Fruit fly (Drosophila melanogaster): ENCODE measurements around the gene JhI-21.

The JhI-21 gene

dm6 chr2L:12011682-12012655 lies 43.9 kb downstream of the JhI-21 start (continued):
- TF ChIP-seq Smox (GFP tag; optimal IDR thresholded peaks at IDR 0.05) (peak; percentile 73), CG34406 (GFP tag; optimal IDR thresholded peaks at IDR 0.05) (peak; percentile 29), Hr38 (GFP tag; optimal IDR thresholded peaks at IDR 0.05) (no peak), dsx (GFP tag; optimal IDR thresholded peaks at IDR 0.05; ENCODE audit: poor library complexity, severe bottlenecking) (peak; percentile 92), CG3919 (GFP tag; optimal IDR thresholded peaks at IDR 0.05) (peak; percentile 84), CG8119 (GFP tag; IDR thresholded peaks at IDR 0.05) (no peak), CG6808 (GFP tag; optimal IDR thresholded peaks at IDR 0.05) (peak; percentile 69), Eip78C (GFP tag) (peak; percentile 86), acj6 (GFP tag; optimal IDR thresholded peaks at IDR 0.05) (peak; percentile 22), esn (GFP tag; optimal IDR thresholded peaks at IDR 0.05) (peak; percentile 82), net (GFP tag; optimal IDR thresholded peaks at IDR 0.05) (peak; percentile 89), Blimp-1 (GFP tag; optimal IDR thresholded peaks at IDR 0.05) (peak; percentile 74), Met (GFP tag; optimal IDR thresholded peaks at IDR 0.05) (peak; percentile 85), Sox14 (GFP tag; optimal IDR thresholded peaks at IDR 0.05) (peak; percentile 71), CG11294 (GFP tag; IDR thresholded peaks at IDR 0.05) (no peak)

DNA sequence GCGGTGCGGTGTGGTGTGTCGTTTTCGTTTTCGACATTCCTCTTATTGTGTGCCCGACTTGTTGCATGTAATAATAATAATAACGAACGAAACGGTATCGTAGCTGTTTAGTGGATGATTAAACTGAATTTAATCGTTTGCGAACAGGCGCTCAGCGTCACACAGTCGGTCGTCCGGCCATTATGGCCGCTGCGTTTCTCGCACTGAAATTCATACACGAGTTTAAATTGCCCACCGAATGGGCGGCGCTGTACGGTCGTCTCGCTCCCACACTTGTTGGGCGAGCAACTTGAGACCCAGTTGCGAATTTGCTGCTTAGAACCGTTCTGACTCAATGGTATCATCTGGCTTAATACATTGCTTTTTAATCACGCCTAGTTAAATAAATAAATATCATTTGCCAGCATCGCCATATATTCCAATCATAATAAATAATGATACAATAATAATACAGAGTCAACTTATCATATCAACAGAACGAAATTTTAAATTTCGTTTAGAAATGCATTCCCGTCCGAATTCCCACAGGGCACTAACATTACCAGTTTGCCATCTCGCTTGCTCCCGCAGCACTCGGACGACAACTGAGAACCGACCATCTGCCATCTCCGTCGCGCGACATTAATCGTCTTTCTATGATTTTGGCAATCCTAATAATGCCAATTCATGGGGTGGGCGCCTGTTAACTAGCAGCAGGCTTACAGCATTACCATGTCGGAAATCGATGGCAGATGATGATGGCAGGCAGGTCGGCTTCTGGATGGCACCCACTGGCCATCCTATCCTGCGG lies 44.8 kb downstream of the JhI-21 start:
- TF ChIP-seq Smox (GFP tag; optimal IDR thresholded peaks at IDR 0.05) (peak; percentile 90), dsx (GFP tag; optimal IDR thresholded peaks at IDR 0.05; ENCODE audit: poor library complexity, severe bottlenecking) (no peak), CG9139 (GFP tag; optimal IDR thresholded peaks at IDR 0.05) (peak; percentile 79), CG15336 (GFP tag; IDR thresholded peaks at IDR 0.05) (no peak), CG10669 (GFP tag; optimal IDR thresholded peaks at IDR 0.05) (peak; percentile 93), cyc (GFP tag; optimal IDR thresholded peaks at IDR 0.05) (peak; percentile 84), CG6854 (GFP tag; optimal IDR thresholded peaks at IDR 0.05) (peak; percentile 86), esn (GFP tag; optimal IDR thresholded peaks at IDR 0.05) (peak; percentile 93), Sox15 (GFP tag; optimal IDR thresholded peaks at IDR 0.05) (peak; percentile 86), CG6276 (GFP tag; optimal IDR thresholded peaks at IDR 0.05) (peak; percentile 95), Hr38 (GFP tag; optimal IDR thresholded peaks at IDR 0.05) (peak; percentile 48), topi (GFP tag; optimal IDR thresholded peaks at IDR 0.05) (peak; percentile 92), CG6792 (GFP tag; optimal IDR thresholded peaks at IDR 0.05) (peak; percentile 87), spab (GFP tag; optimal IDR thresholded peaks at IDR 0.05) (peak; percentile 90), CG3032 (tag; optimal IDR thresholded peaks at IDR 0.05) (peak; percentile 95), salr (GFP tag; optimal IDR thresholded peaks at IDR 0.05) (peak; percentile 55 to 89), achi (GFP tag; optimal IDR thresholded peaks at IDR 0.05) (peak; percentile 91), CG1621 (tag; optimal IDR thresholded peaks at IDR 0.05) (peak; percentile 82), CG8319 (GFP tag; optimal IDR thresholded peaks at IDR 0.05) (peak; percentile 88), lz (GFP tag; optimal IDR thresholded peaks at IDR 0.05) (peak; percentile 92), fkh (GFP tag; optimal IDR thresholded peaks at IDR 0.05) (peak; percentile 6), OdsH (GFP tag; optimal IDR thresholded peaks at IDR 0.05) (peak; percentile 91), Eip78C (GFP tag) (peak; percentile 97), dac (GFP tag; optimal IDR thresholded peaks at IDR 0.05) (peak; percentile 78), Hr4 (GFP tag; optimal IDR thresholded peaks at IDR 0.05) (peak; percentile 93), Ets96B (tag; optimal IDR thresholded peaks at IDR 0.05) (peak; percentile 93), vri (GFP tag; optimal IDR thresholded peaks at IDR 0.05) (no peak), CG31627 (GFP tag; optimal IDR thresholded peaks at IDR 0.05) (peak; percentile 88), Lpt (GFP tag; optimal IDR thresholded peaks at IDR 0.05) (peak; percentile 74), svp (GFP tag) (peak; percentile 93), Met (GFP tag; optimal IDR thresholded peaks at IDR 0.05) (peak; percentile 91), Eip75B (GFP tag; optimal IDR thresholded peaks at IDR 0.05) (peak; percentile 84), Blimp-1 (GFP tag; optimal IDR thresholded peaks at IDR 0.05) (peak; percentile 79), CG3919 (GFP tag; optimal IDR thresholded peaks at IDR 0.05) (peak; percentile 90), fd59A (GFP tag; optimal IDR thresholded peaks at IDR 0.05) (peak; percentile 88), CG4318 (GFP tag; optimal IDR thresholded peaks at IDR 0.05) (peak; percentile 87), Sox14 (GFP tag; optimal IDR thresholded peaks at IDR 0.05) (peak; percentile 90), CG8119 (GFP tag; IDR thresholded peaks at IDR 0.05) (no peak), CG11294 (GFP tag; IDR thresholded peaks at IDR 0.05) (no peak), CG6808 (GFP tag; optimal IDR thresholded peaks at IDR 0.05) (peak; percentile 96)
